Worm (Caenorhabditis elegans) whole organism, L1 larva: ENCODE data around the gene ifd-2.

ENCODE experiments used
- C04F5.9 ChIP-seq: sonication (generic microtip); optimal IDR thresholded peaks from 2 replicates; lab custom pipeline; 2016; ENCODE audit warnings: missing genetic modification characterization, missing compliant biosample characterization
- C16A3.4 ChIP-seq: fragments of 150-350 bp; optimal IDR thresholded peaks from 2 replicates; lab custom pipeline; 2014; ENCODE audit warnings: missing biosample characterization, missing genetic modification characterization
- aha-1 ChIP-seq: fragments of 150-350 bp; optimal IDR thresholded peaks from 2 replicates; lab custom pipeline; 2014; ENCODE audit warnings: missing biosample characterization, missing genetic modification characterization
- alr-1 ChIP-seq: fragments of 200-800 bp; sonication (Bioruptor generic); optimal IDR thresholded peaks from 2 replicates; lab custom pipeline; 2018; ENCODE audit warnings: borderline replicate concordance, mild to moderate bottlenecking, missing genetic modification characterization, missing compliant biosample characterization
- aly-2 ChIP-seq: fragments of 150-350 bp; optimal IDR thresholded peaks from 2 replicates; lab custom pipeline; 2014; ENCODE audit warnings: missing biosample characterization, missing genetic modification characterization
- ama-1 ChIP-seq: fragments of 150-350 bp; optimal IDR thresholded peaks from 2 replicates; lab custom pipeline; 2014
- blmp-1 ChIP-seq: fragments of 150-350 bp; optimal IDR thresholded peaks from 2 replicates; lab custom pipeline; 2014; ENCODE audit warnings: missing biosample characterization, missing genetic modification characterization
- ceh-63 ChIP-seq: fragments of 200-800 bp; sonication (Bioruptor generic); optimal IDR thresholded peaks from 2 replicates; lab custom pipeline; 2018; ENCODE audit warnings: mild to moderate bottlenecking, missing genetic modification characterization, missing compliant biosample characterization
- ceh-8 ChIP-seq: fragments of 200-800 bp; sonication (Bioruptor generic); optimal IDR thresholded peaks from 2 replicates; lab custom pipeline; 2018; ENCODE audit warnings: mild to moderate bottlenecking, missing genetic modification characterization, moderate library complexity, missing compliant biosample characterization
- ceh-82 ChIP-seq, 3 experiments: fragments of 150-350 bp in 1 of 3; sonication (generic microtip) in 2 of 3; optimal IDR thresholded peaks; 2 replicates each; lab custom pipeline; 2014 to 2017; ENCODE audit warnings: missing biosample characterization in 3 of 3, missing genetic modification characterization in 3 of 3
- ces-1 ChIP-seq: fragments of 150-350 bp; optimal IDR thresholded peaks from 2 replicates; lab custom pipeline; 2014; ENCODE audit warnings: missing biosample characterization, missing genetic modification reagents, missing genetic modification characterization
- dpl-1 ChIP-seq, 3 experiments: fragments of 150-350 bp in 2 of 3; sonication (generic microtip) in 1 of 3; optimal IDR thresholded peaks; 2 replicates each; lab custom pipeline; 2014 to 2017; ENCODE audit warnings: missing biosample characterization in 3 of 3, missing genetic modification characterization in 3 of 3, missing genetic modification reagents in 3 of 3
- dsc-1 ChIP-seq: sonication (generic microtip); optimal IDR thresholded peaks from 2 replicates; lab custom pipeline; 2016; ENCODE audit warnings: mild to moderate bottlenecking, missing genetic modification characterization, missing compliant biosample characterization
- egl-13 ChIP-seq: sonication (generic microtip); optimal IDR thresholded peaks from 2 replicates; lab custom pipeline; 2016; ENCODE audit warnings: missing genotype, missing genetic modification reagents, missing genetic modification characterization, missing compliant biosample characterization
- egl-27 ChIP-seq, 2 experiments: fragments of 150-350 bp in 1 of 2; sonication (generic microtip); optimal IDR thresholded peaks; 3 replicates each; lab custom pipeline; 2017 to 2018; ENCODE audit warnings: missing biosample characterization in 2 of 2, missing genetic modification characterization in 2 of 2, missing genetic modification reagents in 2 of 2
- elt-2 ChIP-seq: sonication (generic microtip); optimal IDR thresholded peaks from 2 replicates; lab custom pipeline; 2016; ENCODE audit warnings: missing genetic modification characterization, mild to moderate bottlenecking, inconsistent platforms, missing compliant biosample characterization, missing genetic modification reagents
- ets-5 ChIP-seq: fragments of 200-800 bp; sonication (Bioruptor generic); IDR thresholded peaks from 2 replicates; pipeline ENCODE4 v1.3.6; 2022; ENCODE audit warnings: missing genetic modification characterization, missing compliant biosample characterization
- fkh-4 ChIP-seq: sonication (generic microtip); optimal IDR thresholded peaks from 2 replicates; lab custom pipeline; 2016; ENCODE audit warnings: missing compliant biosample characterization, missing genetic modification characterization, borderline replicate concordance
- fos-1 ChIP-seq: fragments of 150-350 bp; optimal IDR thresholded peaks from 2 replicates; lab custom pipeline; 2014; ENCODE audit warnings: missing biosample characterization, missing genetic modification characterization
- grh-1 ChIP-seq: fragments of 200-800 bp; sonication (Bioruptor generic); IDR thresholded peaks from 2 replicates; pipeline ENCODE4 v1.3.6; 2022; ENCODE audit warnings: missing genetic modification reagents, missing genetic modification characterization, missing compliant biosample characterization
- hlh-4 ChIP-seq: sonication (generic microtip); optimal IDR thresholded peaks from 2 replicates; lab custom pipeline; 2016; ENCODE audit warnings: mild to moderate bottlenecking, missing genetic modification characterization, missing compliant biosample characterization
- isw-1 ChIP-seq: fragments of 200-800 bp; sonication (Bioruptor generic); IDR thresholded peaks from 2 replicates; pipeline ENCODE4 v1.3.6; 2022; ENCODE audit warnings: missing genetic modification characterization, missing compliant biosample characterization
- jun-1 ChIP-seq: fragments of 150-350 bp; optimal IDR thresholded peaks from 2 replicates; lab custom pipeline; 2014; ENCODE audit warnings: missing biosample characterization, missing genetic modification reagents, missing genetic modification characterization
- lin-13 ChIP-seq: fragments of 150-350 bp; optimal IDR thresholded peaks from 2 replicates; lab custom pipeline; 2014; ENCODE audit warnings: missing biosample characterization, missing genetic modification reagents, missing genetic modification characterization
- lin-35 ChIP-seq, 2 experiments: fragments of 150-350 bp; optimal IDR thresholded peaks; 2 replicates each; lab custom pipeline; 2014; ENCODE audit warnings: missing biosample characterization in 2 of 2, missing genetic modification characterization in 2 of 2, missing genetic modification reagents in 2 of 2
- lin-39 ChIP-seq: fragments of 150-350 bp; optimal IDR thresholded peaks from 2 replicates; lab custom pipeline; 2014; ENCODE audit warnings: missing biosample characterization, missing genetic modification reagents, missing genetic modification characterization
- lir-3 ChIP-seq: sonication (generic microtip); optimal IDR thresholded peaks from 2 replicates; lab custom pipeline; 2016; ENCODE audit warnings: mild to moderate bottlenecking, missing genetic modification characterization, moderate library complexity, missing compliant biosample characterization; ENCODE audit not compliant: poor library complexity
- lsy-2 ChIP-seq, 2 experiments: fragments of 150-350 bp; optimal IDR thresholded peaks; 2 replicates each; lab custom pipeline; 2014; ENCODE audit warnings: missing biosample characterization in 2 of 2, missing genetic modification characterization in 2 of 2
- mab-9 ChIP-seq: fragments of 200-800 bp; sonication (Bioruptor generic); IDR thresholded peaks from 2 replicates; pipeline ENCODE4 v1.3.6; 2022; ENCODE audit warnings: missing genetic modification reagents, missing genetic modification characterization, missing compliant biosample characterization
- mep-1 ChIP-seq: fragments of 150-350 bp; optimal IDR thresholded peaks from 2 replicates; lab custom pipeline; 2014; ENCODE audit warnings: missing biosample characterization, missing genetic modification characterization
- nhr-19 ChIP-seq: fragments of 200-800 bp; sonication (Bioruptor generic); conservative IDR thresholded peaks from 2 replicates; pipeline ENCODE4 v1.3.6; 2022; ENCODE audit warnings: missing genetic modification characterization, missing compliant biosample characterization
- nhr-20 ChIP-seq: sonication (generic microtip); optimal IDR thresholded peaks from 2 replicates; lab custom pipeline; 2016; ENCODE audit warnings: mild to moderate bottlenecking, missing genetic modification characterization, missing compliant biosample characterization
- nhr-28 ChIP-seq: fragments of 150-350 bp; optimal IDR thresholded peaks from 2 replicates; lab custom pipeline; 2014; ENCODE audit warnings: missing biosample characterization, missing genetic modification characterization
- nhr-47 ChIP-seq: sonication (generic microtip); optimal IDR thresholded peaks from 2 replicates; lab custom pipeline; 2016; ENCODE audit warnings: mild to moderate bottlenecking, missing genetic modification characterization, moderate library complexity, missing compliant biosample characterization
- nhr-76 ChIP-seq: sonication (generic microtip); optimal IDR thresholded peaks from 2 replicates; lab custom pipeline; 2017; ENCODE audit warnings: missing biosample characterization, missing genetic modification characterization
- nhr-77 ChIP-seq: fragments of 150-350 bp; optimal IDR thresholded peaks from 2 replicates; lab custom pipeline; 2014; ENCODE audit warnings: missing biosample characterization, missing genetic modification characterization
- nhr-85 ChIP-seq: sonication (generic microtip); peaks from one replicate; lab custom pipeline; 2016; ENCODE audit warnings: missing genetic modification characterization, inconsistent platforms, missing compliant biosample characterization
- pag-3 ChIP-seq: sonication (generic microtip); optimal IDR thresholded peaks from 2 replicates; lab custom pipeline; 2017; ENCODE audit warnings: missing genetic modification characterization, mild to moderate bottlenecking, missing compliant biosample characterization, antibody characterized with exemption, borderline replicate concordance; ENCODE audit not compliant: insufficient read depth
- pqm-1 ChIP-seq: sonication (generic microtip); optimal IDR thresholded peaks from 3 replicates; lab custom pipeline; 2017; ENCODE audit warnings: missing biosample characterization, missing genetic modification characterization
- skn-1 ChIP-seq: fragments of 150-350 bp; optimal IDR thresholded peaks from 2 replicates; lab custom pipeline; 2014; ENCODE audit warnings: missing biosample characterization, missing genetic modification characterization
- snu-23 ChIP-seq: sonication (generic microtip); optimal IDR thresholded peaks from 2 replicates; lab custom pipeline; 2016; ENCODE audit warnings: missing genetic modification characterization, missing compliant biosample characterization
- sox-4 ChIP-seq: sonication (generic microtip); optimal IDR thresholded peaks from 2 replicates; lab custom pipeline; 2016; ENCODE audit warnings: missing genetic modification characterization, missing compliant biosample characterization
- sup-37 ChIP-seq: fragments of 200-800 bp; sonication (Bioruptor generic); optimal IDR thresholded peaks from 2 replicates; lab custom pipeline; 2018; ENCODE audit warnings: mild to moderate bottlenecking, missing genetic modification characterization, missing compliant biosample characterization
- tbx-2 ChIP-seq: sonication (generic microtip); optimal IDR thresholded peaks from 2 replicates; lab custom pipeline; 2016; ENCODE audit warnings: missing genetic modification characterization, missing compliant biosample characterization
- tlp-1 ChIP-seq: fragments of 150-350 bp; optimal IDR thresholded peaks from 2 replicates; lab custom pipeline; 2014; ENCODE audit warnings: missing biosample characterization, missing genetic modification characterization
- unc-30 ChIP-seq: sonication (generic microtip); optimal IDR thresholded peaks from 2 replicates; lab custom pipeline; 2017; ENCODE audit warnings: missing biosample characterization, missing genetic modification characterization
- unc-86 ChIP-seq: sonication (generic microtip); optimal IDR thresholded peaks from 2 replicates; lab custom pipeline; 2016; ENCODE audit warnings: missing genetic modification characterization, missing compliant biosample characterization
- vab-15 ChIP-seq: sonication (generic microtip); optimal IDR thresholded peaks from 2 replicates; lab custom pipeline; 2017; ENCODE audit warnings: missing genotype, mild to moderate bottlenecking, missing genetic modification characterization, missing compliant biosample characterization
- xbp-1 ChIP-seq: sonication (generic microtip); optimal IDR thresholded peaks from 2 replicates; lab custom pipeline; 2016; ENCODE audit warnings: missing genetic modification characterization, missing compliant biosample characterization
- zag-1 ChIP-seq: fragments of 150-350 bp; optimal IDR thresholded peaks from 2 replicates; lab custom pipeline; 2014; ENCODE audit warnings: missing biosample characterization, missing genetic modification characterization
- zip-4 ChIP-seq: fragments of 200-800 bp; sonication (Bioruptor generic); optimal IDR thresholded peaks from 2 replicates; lab custom pipeline; 2018; ENCODE audit warnings: mild to moderate bottlenecking, missing genetic modification characterization, moderate library complexity, missing compliant biosample characterization
- ztf-4 ChIP-seq: fragments of 150-350 bp; optimal IDR thresholded peaks from 2 replicates; lab custom pipeline; 2014; ENCODE audit warnings: missing biosample characterization, missing genetic modification characterization

ifd-2 gene

ce11 chrX:827502-827901 is 11.8 kb upstream of the ifd-2 start (continued):
- no peak for TF ChIP-seq sup-37 (GFP tag; lab: Kevin White, UChicago)
- peak; percentile 67 for TF ChIP-seq nhr-20
- TF ChIP-seq ces-1 = no peak
- TF ChIP-seq nhr-77 (tag; lab: Kevin White, UChicago) = peak; percentile 57
- TF ChIP-seq egl-13 = no peak
- peak; percentile 49 for TF ChIP-seq dsc-1 (tag; lab: Kevin White, UChicago)
- TF ChIP-seq fkh-4 (tag; lab: Kevin White, UChicago) = no peak
- peak; percentile 82 for TF ChIP-seq pag-3 (tag; lab: Kevin White, UChicago)
- no peak for TF ChIP-seq C04F5.9 (tag; lab: Kevin White, UChicago)
- TF ChIP-seq ama-1 (lab: Kevin White, UChicago) = no peak
- TF ChIP-seq aha-1 (tag; lab: Kevin White, UChicago) = no peak
- no peak for TF ChIP-seq ets-5
- no peak for TF ChIP-seq ceh-63
- TF ChIP-seq sox-4 (tag; lab: Kevin White, UChicago) = no peak
- TF ChIP-seq nhr-76 = no peak
- TF ChIP-seq lin-39 (tag; lab: Kevin White, UChicago) = no peak
- TF ChIP-seq hlh-4 (tag; lab: Kevin White, UChicago) = no peak
- peak; percentile 55 to 75 for TF ChIP-seq lsy-2 (tag; optimal IDR thresholded peaks at IDR 0.05; lab: Kevin White, UChicago)
- TF ChIP-seq snu-23 (GFP tag; lab: Kevin White, UChicago) = peak; percentile 79
- TF ChIP-seq pqm-1 = no peak
- peak; percentile 24 for TF ChIP-seq C16A3.4
- peak; percentile 15 for TF ChIP-seq lin-13
- TF ChIP-seq nhr-47 = peak; percentile 78
- TF ChIP-seq dpl-1 (GFP tag; optimal IDR thresholded peaks at IDR 0.05; lab: Kevin White, UChicago) = peak in 1 of 3 experiments; percentile 14
- peak; percentile 75 for TF ChIP-seq mep-1 (tag; lab: Kevin White, UChicago)
- no peak for TF ChIP-seq vab-15 (tag; lab: Kevin White, UChicago)
- TF ChIP-seq alr-1 (tag; lab: Kevin White, UChicago) = no peak
- peak; percentile 56 for TF ChIP-seq unc-86
- TF ChIP-seq lir-3 = no peak
- TF ChIP-seq zip-4 (GFP tag; lab: Kevin White, UChicago) = no peak
- TF ChIP-seq unc-30 (tag; lab: Kevin White, UChicago) = no peak
- TF ChIP-seq tlp-1 = no peak
- peak; percentile 51 to 65 for TF ChIP-seq lin-35 (GFP tag; optimal IDR thresholded peaks at IDR 0.05; lab: Kevin White, UChicago)
- peak; percentile 25 for TF ChIP-seq zag-1 (tag; lab: Kevin White, UChicago)
- no peak for TF ChIP-seq isw-1 (GFP tag; lab: Robert Waterston, UW)
- TF ChIP-seq grh-1 (GFP tag; lab: Robert Waterston, UW) = no peak
- TF ChIP-seq blmp-1 (tag; lab: Kevin White, UChicago) = peak; percentile 90
- no peak for TF ChIP-seq mab-9 (GFP tag; lab: Robert Waterston, UW)
- TF ChIP-seq xbp-1 (tag; lab: Kevin White, UChicago) = peak; percentile 25

ce11 chrX:825924-826323 is 10.2 kb upstream of the ifd-2 start:
- peak; percentile 21 for TF ChIP-seq mep-1 (tag; lab: Kevin White, UChicago)
- TF ChIP-seq ceh-8 (GFP tag; lab: Kevin White, UChicago) = no peak
- TF ChIP-seq sup-37 (GFP tag; lab: Kevin White, UChicago) = no peak
- TF ChIP-seq lin-35 (GFP tag; optimal IDR thresholded peaks at IDR 0.05; lab: Kevin White, UChicago) = peak; percentile 14 to 19
- TF ChIP-seq aly-2 (tag; lab: Kevin White, UChicago) = peak; percentile 10
- TF ChIP-seq ztf-4 = no peak
- TF ChIP-seq unc-86 = peak; percentile 74
- TF ChIP-seq fos-1 (tag; lab: Kevin White, UChicago) = peak; percentile 43
- peak; percentile 76 for TF ChIP-seq nhr-47
- TF ChIP-seq skn-1 (tag; lab: Kevin White, UChicago) = no peak
- TF ChIP-seq tbx-2 (tag; lab: Kevin White, UChicago) = peak; percentile 64
- peak; percentile 41 for TF ChIP-seq elt-2
- TF ChIP-seq isw-1 (GFP tag; lab: Robert Waterston, UW) = peak; percentile 23; the same call in 1 of the 2 replicates
- TF ChIP-seq grh-1 (GFP tag; lab: Robert Waterston, UW) = no peak
- TF ChIP-seq egl-27 (tag; optimal IDR thresholded peaks at IDR 0.05; lab: Kevin White, UChicago) = no peak
- no peak for TF ChIP-seq vab-15 (tag; lab: Kevin White, UChicago)
- peak; percentile 28; the same call in 1 of the 2 replicates for TF ChIP-seq nhr-19 (GFP tag; lab: Robert Waterston, UW)
- TF ChIP-seq jun-1 (tag; lab: Kevin White, UChicago) = no peak
- no peak for TF ChIP-seq blmp-1 (tag; lab: Kevin White, UChicago)
- peak; percentile 65 for TF ChIP-seq snu-23 (GFP tag; lab: Kevin White, UChicago)
- TF ChIP-seq lsy-2 (tag; optimal IDR thresholded peaks at IDR 0.05; lab: Kevin White, UChicago) = peak; percentile 41 to 48
- TF ChIP-seq ceh-82 (tag; optimal IDR thresholded peaks at IDR 0.05; lab: Kevin White, UChicago) = peak in 2 of 3 experiments; percentile 56 to 57
- no peak for TF ChIP-seq nhr-76
- TF ChIP-seq dpl-1 (GFP tag; optimal IDR thresholded peaks at IDR 0.05; lab: Kevin White, UChicago) = no peak
- TF ChIP-seq nhr-28 (tag; lab: Kevin White, UChicago) = no peak
- TF ChIP-seq nhr-85 (tag; lab: Kevin White, UChicago) = peak; percentile 47
